Fruit fly (Drosophila melanogaster) whole organism, embryonic: ENCODE measurements around the gene CG42258.

ENCODE experiments used
- Awh ChIP-seq: fragments of 200-800 bp; sonication (Bioruptor generic); IDR thresholded peaks from 2 replicates; pipeline ENCODE4, ENCODE4 v1.3.6; 2022; ENCODE audit warnings: missing biosample characterization, missing genetic modification characterization
- Bgb ChIP-seq: fragments of 200-800 bp; sonication (Bioruptor generic); IDR thresholded peaks from 2 replicates; pipeline ENCODE4 v1.3.6; 2022; ENCODE audit warnings: missing biosample characterization, missing genetic modification characterization; ENCODE audit not compliant: partially characterized antibody
- CG11504 ChIP-seq: fragments of 200-800 bp; sonication (Bioruptor generic); optimal IDR thresholded peaks from 3 replicates; lab custom pipeline; 2019; ENCODE audit warnings: missing biosample characterization, mild to moderate bottlenecking, missing genetic modification characterization, moderate library complexity
- CG12104 ChIP-seq: fragments of 200-800 bp; sonication (Bioruptor generic); optimal IDR thresholded peaks from 3 replicates; lab custom pipeline; 2016; ENCODE audit warnings: missing biosample characterization, missing genetic modification characterization
- CG12942 ChIP-seq: fragments of 200-800 bp; sonication (Bioruptor generic); optimal IDR thresholded peaks from 3 replicates; lab custom pipeline; 2016; ENCODE audit warnings: missing biosample characterization, missing genetic modification characterization
- CG14710 ChIP-seq: fragments of 200-800 bp; sonication (Bioruptor generic); optimal IDR thresholded peaks from 3 replicates; lab custom pipeline; 2019; ENCODE audit warnings: missing biosample characterization, mild to moderate bottlenecking, missing genetic modification characterization, moderate library complexity
- CG16813 ChIP-seq: fragments of 200-800 bp; sonication (Bioruptor generic); IDR thresholded peaks from 3 replicates; pipeline ENCODE4 v1.3.6; 2022; ENCODE audit warnings: missing biosample characterization, missing genetic modification characterization; ENCODE audit not compliant: partially characterized antibody
- CG16815 ChIP-seq: fragments of 200-800 bp; sonication (Bioruptor generic); optimal IDR thresholded peaks from 3 replicates; lab custom pipeline; 2017; ENCODE audit warnings: missing biosample characterization, mild to moderate bottlenecking, missing genetic modification characterization
- CG1832 ChIP-seq: fragments of 200-800 bp; sonication (Bioruptor generic); optimal IDR thresholded peaks from 2 replicates; lab custom pipeline; 2017; ENCODE audit warnings: missing biosample characterization, mild to moderate bottlenecking, missing genetic modification characterization, inconsistent platforms
- CG2202 ChIP-seq: fragments of 200-800 bp; sonication (Bioruptor generic); optimal IDR thresholded peaks from 2 replicates; lab custom pipeline; 2018; ENCODE audit warnings: missing biosample characterization, mild to moderate bottlenecking, missing genetic modification characterization
- CG2875 ChIP-seq: fragments of 200-800 bp; sonication (Bioruptor generic); optimal IDR thresholded peaks from 2 replicates; lab custom pipeline; 2017; ENCODE audit warnings: missing biosample characterization, mild to moderate bottlenecking, missing genetic modification characterization, missing genetic modification reagents
- CG31388 ChIP-seq: fragments of 200-800 bp; sonication (Bioruptor generic); optimal IDR thresholded peaks from 2 replicates; lab custom pipeline; 2016; ENCODE audit warnings: missing biosample characterization, missing genetic modification characterization
- CG4360 ChIP-seq: fragments of 200-800 bp; sonication (Bioruptor generic); IDR thresholded peaks from 2 replicates; pipeline ENCODE4 v1.3.6; 2022; ENCODE audit warnings: missing biosample characterization, missing genetic modification characterization
- CG5180 ChIP-seq: fragments of 200-800 bp; sonication (Bioruptor generic); optimal IDR thresholded peaks from 3 replicates; lab custom pipeline; 2017; ENCODE audit warnings: missing biosample characterization, missing genetic modification characterization, mild to moderate bottlenecking, moderate library complexity, missing genetic modification reagents
- CG6175 ChIP-seq: fragments of 200-800 bp; sonication (Bioruptor generic); IDR thresholded peaks from 3 replicates; pipeline ENCODE4 v1.3.6; 2022; ENCODE audit warnings: missing biosample characterization, missing genetic modification characterization
- CG6254 ChIP-seq: fragments of 200-800 bp; sonication (Bioruptor generic); optimal IDR thresholded peaks from 3 replicates; lab custom pipeline; 2017; ENCODE audit warnings: mild to moderate bottlenecking, missing biosample characterization, missing genetic modification reagents, missing genetic modification characterization
- CG8944 ChIP-seq: fragments of 200-800 bp; sonication (Bioruptor generic); optimal IDR thresholded peaks from 3 replicates; lab custom pipeline; 2016; ENCODE audit warnings: missing biosample characterization, missing genetic modification characterization
- CG9437 ChIP-seq: fragments of 200-800 bp; sonication (Bioruptor generic); optimal IDR thresholded peaks from 2 replicates; lab custom pipeline; 2018; ENCODE audit warnings: missing biosample characterization, mild to moderate bottlenecking, missing genetic modification characterization
- CTCF ChIP-seq: fragments of 200-800 bp; sonication (Bioruptor generic); optimal IDR thresholded peaks from 2 replicates; lab custom pipeline; 2017; ENCODE audit warnings: missing biosample characterization, mild to moderate bottlenecking, missing genetic modification characterization, moderate library complexity
- Doc2 ChIP-seq: fragments of 200-800 bp; sonication (Bioruptor generic); IDR thresholded peaks from 2 replicates; pipeline ENCODE4 v1.3.6; 2022; ENCODE audit warnings: missing biosample characterization, missing genetic modification characterization
- E2f1 ChIP-seq: fragments of 200-800 bp; sonication (Bioruptor generic); IDR thresholded peaks from 2 replicates; pipeline ENCODE4 v1.3.6; 2022; ENCODE audit warnings: missing biosample characterization, missing genetic modification characterization
- Fer1 ChIP-seq: fragments of 200-800 bp; sonication (Bioruptor generic); optimal IDR thresholded peaks from 2 replicates; lab custom pipeline; 2017; ENCODE audit warnings: missing biosample characterization, mild to moderate bottlenecking, missing genetic modification characterization
- HLH4C ChIP-seq: fragments of 200-800 bp; sonication (Bioruptor generic); IDR thresholded peaks from 3 replicates; pipeline ENCODE4 v1.3.6; 2022; ENCODE audit warnings: missing biosample characterization, missing genetic modification characterization; ENCODE audit not compliant: partially characterized antibody
- Hand ChIP-seq: fragments of 200-800 bp; sonication (Bioruptor generic); optimal IDR thresholded peaks from 2 replicates; lab custom pipeline; 2017; ENCODE audit warnings: mild to moderate bottlenecking, missing biosample characterization, missing genetic modification reagents, missing genetic modification characterization
- Lhr ChIP-seq: fragments of 200-800 bp; sonication (Bioruptor generic); optimal IDR thresholded peaks from 3 replicates; lab custom pipeline; 2017; ENCODE audit warnings: mild to moderate bottlenecking, missing biosample characterization, missing genetic modification reagents, missing genetic modification characterization
- MBD-R2 ChIP-seq: fragments of 200-800 bp; sonication (Bioruptor generic); IDR thresholded peaks from 2 replicates; pipeline ENCODE4 v1.3.6; 2022; ENCODE audit warnings: missing biosample characterization, missing genetic modification characterization
- NC2β ChIP-seq: fragments of 200-800 bp; sonication (Bioruptor generic); optimal IDR thresholded peaks from 2 replicates; lab custom pipeline; 2016; ENCODE audit warnings: missing biosample characterization, missing genetic modification characterization
- PHDP ChIP-seq: fragments of 200-800 bp; sonication (Bioruptor generic); optimal IDR thresholded peaks from 3 replicates; lab custom pipeline; 2018; ENCODE audit warnings: missing biosample characterization, mild to moderate bottlenecking, missing genetic modification characterization, moderate library complexity
- Ravus ChIP-seq: fragments of 200-800 bp; sonication (Bioruptor generic); IDR thresholded peaks from 2 replicates; pipeline ENCODE4 v1.3.6; 2022; ENCODE audit warnings: missing biosample characterization, missing genetic modification characterization
- Sry-δ ChIP-seq: fragments of 200-800 bp; sonication (Bioruptor generic); optimal IDR thresholded peaks from 2 replicates; lab custom pipeline; 2016; ENCODE audit warnings: missing biosample characterization, missing genetic modification characterization
- Ssrp ChIP-seq: fragments of 200-800 bp; sonication (Bioruptor generic); optimal IDR thresholded peaks from 2 replicates; lab custom pipeline; 2018; ENCODE audit warnings: missing biosample characterization, mild to moderate bottlenecking, missing genetic modification characterization, moderate library complexity
- Tbp ChIP-seq: fragments of >200 bp; optimal IDR thresholded peaks from 2 replicates; lab custom pipeline; 2018; ENCODE audit warnings: missing biosample characterization, missing genetic modification characterization
- Trl ChIP-seq, 3 experiments: fragments of >200 bp in 2 of 3; fragments of 200-800 bp in 1 of 3; sonication (Bioruptor generic) in 1 of 3; optimal IDR thresholded peaks; 2 replicates in 1 of 3; 3 replicates in 2 of 3; lab custom pipeline; 2016 to 2017; ENCODE audit warnings: missing biosample characterization in 1 of 3, missing genetic modification characterization in 1 of 3
- Xbp1 ChIP-seq: fragments of 200-800 bp; sonication (Bioruptor generic); optimal IDR thresholded peaks from 3 replicates; lab custom pipeline; 2016; ENCODE audit warnings: missing biosample characterization, mild to moderate bottlenecking, missing genetic modification characterization
- chif ChIP-seq, 2 experiments: fragments of 200-800 bp; sonication (Bioruptor generic); optimal IDR thresholded peaks; 3 replicates each; lab custom pipeline; 2016; ENCODE audit warnings: missing biosample characterization in 2 of 2, missing genetic modification characterization in 2 of 2
- chinmo ChIP-seq: fragments of 200-800 bp; sonication (Bioruptor generic); IDR thresholded peaks from 4 replicates; pipeline ENCODE4 v1.3.6; 2022; ENCODE audit warnings: missing biosample characterization, missing genetic modification characterization; ENCODE audit not compliant: partially characterized antibody
- fru ChIP-seq: fragments of >200 bp; optimal IDR thresholded peaks from 2 replicates; lab custom pipeline; 2017
- gem ChIP-seq: fragments of 200-800 bp; sonication (Bioruptor generic); optimal IDR thresholded peaks from 2 replicates; lab custom pipeline; 2019; ENCODE audit warnings: missing biosample characterization, mild to moderate bottlenecking, missing genetic modification characterization, moderate library complexity
- grn ChIP-seq: fragments of 200-800 bp; sonication (Bioruptor generic); optimal IDR thresholded peaks from 3 replicates; lab custom pipeline; 2017; ENCODE audit warnings: missing biosample characterization, missing genetic modification characterization
- nerfin-1 ChIP-seq: fragments of 200-800 bp; sonication (Bioruptor generic); optimal IDR thresholded peaks from 3 replicates; lab custom pipeline; 2019; ENCODE audit warnings: missing biosample characterization, mild to moderate bottlenecking, missing genetic modification characterization, moderate library complexity
- pnt ChIP-seq: fragments of 200-800 bp; sonication (Bioruptor generic); optimal IDR thresholded peaks from 3 replicates; lab custom pipeline; 2016; ENCODE audit warnings: missing biosample characterization, missing genetic modification characterization
- pros ChIP-seq: fragments of 200-800 bp; sonication (Bioruptor generic); optimal IDR thresholded peaks from 3 replicates; lab custom pipeline; 2019; ENCODE audit warnings: missing biosample characterization, mild to moderate bottlenecking, missing genetic modification characterization, moderate library complexity
- run ChIP-seq: fragments of 200-800 bp; sonication (Bioruptor generic); optimal IDR thresholded peaks from 3 replicates; lab custom pipeline; 2018; ENCODE audit warnings: missing biosample characterization, mild to moderate bottlenecking, missing genetic modification characterization
- sens ChIP-seq: fragments of 200-800 bp; sonication (Bioruptor generic); peaks from one replicate; lab custom pipeline; 2016; ENCODE audit warnings: missing biosample characterization, missing genetic modification characterization
- sens-2 ChIP-seq: fragments of 200-800 bp; sonication (Bioruptor generic); IDR thresholded peaks from 2 replicates; pipeline ENCODE4 v1.3.6; 2022; ENCODE audit warnings: missing biosample characterization, missing genetic modification characterization
- slbo ChIP-seq: fragments of 200-800 bp; sonication (Bioruptor generic); IDR thresholded peaks from 2 replicates; pipeline ENCODE4 v1.3.6; 2022; ENCODE audit warnings: missing biosample characterization, missing genetic modification characterization
- slp2 ChIP-seq: fragments of 200-800 bp; sonication (Bioruptor generic); optimal IDR thresholded peaks from 2 replicates; lab custom pipeline; 2016; ENCODE audit warnings: missing biosample characterization, missing genetic modification characterization
- sug ChIP-seq: fragments of 200-800 bp; optimal IDR thresholded peaks from 2 replicates; lab custom pipeline; 2019; ENCODE audit warnings: missing biosample characterization, mild to moderate bottlenecking, missing genetic modification characterization, moderate library complexity
- tgo ChIP-seq: fragments of 200-800 bp; sonication (Bioruptor generic); IDR thresholded peaks from 3 replicates; pipeline ENCODE4 v1.3.6; 2022; ENCODE audit warnings: missing biosample characterization, missing genetic modification characterization
- unpg ChIP-seq: fragments of 200-800 bp; sonication (Bioruptor generic); optimal IDR thresholded peaks from 3 replicates; lab custom pipeline; 2018; ENCODE audit warnings: missing biosample characterization, mild to moderate bottlenecking, missing genetic modification characterization, moderate library complexity

CG42258 gene

DNA sequence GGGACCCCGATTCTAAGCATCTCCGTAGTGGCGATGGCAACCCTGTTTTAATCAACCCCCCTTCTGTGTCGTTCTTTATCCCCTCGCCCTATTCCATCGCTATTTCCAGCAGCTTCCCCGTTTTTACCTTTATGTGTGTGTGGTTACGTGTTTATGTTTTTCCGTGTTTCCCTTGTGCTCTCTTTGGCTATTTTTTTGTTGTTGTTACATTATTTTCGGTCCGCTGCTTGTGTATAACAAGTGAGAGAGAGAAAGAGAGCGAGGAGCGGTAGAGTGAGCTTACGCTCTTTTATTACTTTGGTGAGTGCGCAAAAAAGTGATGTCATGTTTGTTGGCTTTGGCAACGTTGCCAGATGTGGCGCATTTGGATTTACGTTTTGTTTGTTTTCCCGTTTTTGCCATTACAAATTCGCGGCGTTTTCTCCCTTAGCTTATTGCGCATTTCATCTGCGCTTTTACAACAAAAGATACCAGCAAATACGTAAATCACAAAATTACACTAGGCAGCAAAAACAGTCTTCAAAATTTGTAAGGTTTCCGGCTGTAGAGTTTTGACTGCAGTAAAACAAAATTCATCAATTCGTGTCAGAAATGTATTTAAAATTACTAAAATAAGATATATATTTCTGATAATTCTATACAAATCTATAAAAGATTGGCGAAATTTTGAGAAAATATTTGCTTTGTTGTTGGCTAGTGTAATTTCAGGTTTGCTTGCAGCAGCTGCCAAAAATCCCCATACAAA is 7.0 kb downstream of the CG42258 start (continued):
- TF ChIP-seq Sry-δ (GFP tag; lab: Kevin White, UChicago) (peak; percentile 19), Trl (optimal IDR thresholded peaks at IDR 0.05; lab: Kevin White, UChicago) (peak; percentile 86 to 97), Trl (GFP tag; optimal IDR thresholded peaks at IDR 0.05; lab: Kevin White, UChicago) (no peak), pnt (GFP tag; lab: Kevin White, UChicago) (no peak), grn (GFP tag; lab: Kevin White, UChicago) (no peak), CG6175 (GFP tag; lab: Robert Waterston, UW) (0 out of 3 replicates have a peak, but pooled peaks have one; percentile 28), CG2875 (no peak), Awh (no peak), slp2 (GFP tag; lab: Kevin White, UChicago) (no peak), Ravus (peak; percentile 45; the same call in 1 of the 2 replicates), CG14710 (peak; percentile 16), CG5180 (GFP tag; lab: Kevin White, UChicago) (peak; percentile 26), run (tag; lab: Kevin White, UChicago) (no peak), CG9437 (GFP tag; lab: Kevin White, UChicago) (peak; percentile 39), unpg (peak; percentile 65), CTCF (GFP tag; lab: Kevin White, UChicago) (no peak), CG31388 (GFP tag; lab: Kevin White, UChicago) (no peak), fru (no peak), Xbp1 (GFP tag; lab: Kevin White, UChicago) (no peak), chinmo (0 out of 4 replicates have a peak, but pooled peaks have one; percentile 50), CG8944 (GFP tag; lab: Kevin White, UChicago) (no peak), HLH4C (no peak), CG11504 (peak; percentile 67), tgo (GFP tag; lab: Robert Waterston, UW) (peak; percentile 76), Doc2 (GFP tag; lab: Robert Waterston, UW) (no peak), pros (GFP tag; lab: Kevin White, UChicago) (no peak), sug (tag; lab: Kevin White, UChicago) (peak; percentile 44), CG6254 (GFP tag; lab: Kevin White, UChicago) (no peak), CG12942 (GFP tag; lab: Kevin White, UChicago) (peak; percentile 6), CG12104 (GFP tag; lab: Kevin White, UChicago) (peak; percentile 52), sens-2 (GFP tag; lab: Robert Waterston, UW) (no peak), NC2β (GFP tag; lab: Kevin White, UChicago) (no peak), Hand (no peak), chif (GFP tag; optimal IDR thresholded peaks at IDR 0.05; lab: Kevin White, UChicago) (no peak), slbo (GFP tag; lab: Robert Waterston, UW) (peak; percentile 86), Bgb (GFP tag; lab: Robert Waterston, UW) (no peak), CG2202 (tag; lab: Kevin White, UChicago) (no peak), Lhr (GFP tag; lab: Kevin White, UChicago) (no peak), MBD-R2 (peak; percentile 15; the same call in 1 of the 2 replicates), E2f1 (GFP tag; lab: Robert Waterston, UW) (peak; percentile 64), CG4360 (0 out of 2 replicates have a peak, but pooled peaks have one; percentile 25), CG16815 (GFP tag; lab: Kevin White, UChicago) (no peak), Tbp (GFP tag; lab: Kevin White, UChicago) (no peak), Ssrp (tag; lab: Kevin White, UChicago) (peak; percentile 52), CG16813 (GFP tag; lab: Robert Waterston, UW) (no peak), sens (peak; percentile 91), gem (tag; lab: Kevin White, UChicago) (peak; percentile 74), nerfin-1 (peak; percentile 65), Fer1 (peak; percentile 56), CG1832 (GFP tag; lab: Kevin White, UChicago) (no peak), PHDP (tag; lab: Kevin White, UChicago) (peak; percentile 62)
